Worm (Caenorhabditis elegans) whole organism, midembryonic: ENCODE measurements around the gene mig-39.

Experiments used
- T22C8.4 ChIP-seq: fragments of 200-800 bp; sonication (Bioruptor generic); IDR thresholded peaks from 2 replicates; pipeline ENCODE4 v1.3.6; 2022; ENCODE audit warnings: missing genetic modification characterization, missing compliant biosample characterization
- ref-1 ChIP-seq: fragments of 200-800 bp; sonication (Bioruptor generic); conservative IDR thresholded peaks from 2 replicates; pipeline ENCODE4 v1.3.6; 2022; ENCODE audit warnings: missing genetic modification reagents, missing genetic modification characterization, missing compliant biosample characterization
- tab-1 ChIP-seq: fragments of 200-800 bp; sonication (Bioruptor generic); IDR thresholded peaks from 2 replicates; pipeline ENCODE4 v1.3.6; 2022; ENCODE audit warnings: missing genetic modification characterization, missing compliant biosample characterization
- ztf-29 ChIP-seq: fragments of 200-800 bp; sonication (Bioruptor generic); IDR thresholded peaks from 2 replicates; pipeline ENCODE4 v1.3.6; 2022; ENCODE audit warnings: missing genetic modification reagents, missing genetic modification characterization, missing compliant biosample characterization

- no peak for TF ChIP-seq tab-1 (GFP tag; lab: Robert Waterston, UW)
- TF ChIP-seq ztf-29 = no peak
- TF ChIP-seq T22C8.4 (GFP tag; lab: Robert Waterston, UW) = no peak
- TF ChIP-seq ref-1 = no peak
Observed at ce11 chrIII:8449160-8449807, 17.6 kb upstream of the mig-39 start, which contains the start of gene mrpl-32.
